Worm (Caenorhabditis elegans) whole organism, early embryonic: ENCODE results near the gene B0244.5.

ENCODE experiments used
- B0310.2 ChIP-seq: sonication (generic microtip); optimal IDR thresholded peaks from 2 replicates; lab custom pipeline; 2016; ENCODE audit warnings: mild to moderate bottlenecking, missing genetic modification characterization, missing compliant biosample characterization
- F13C5.2 ChIP-seq: sonication (generic microtip); optimal IDR thresholded peaks from 2 replicates; lab custom pipeline; 2017; ENCODE audit warnings: mild to moderate bottlenecking, missing genetic modification characterization, inconsistent platforms, missing compliant biosample characterization
- aly-1 ChIP-seq: sonication (generic microtip); optimal IDR thresholded peaks from 2 replicates; lab custom pipeline; 2016; ENCODE audit warnings: missing genetic modification characterization, missing compliant biosample characterization
- ama-1 ChIP-seq: fragments of 150-350 bp; optimal IDR thresholded peaks from 2 replicates; lab custom pipeline; 2014
- ceh-13 ChIP-seq: fragments of 200-800 bp; sonication (Bioruptor generic); optimal IDR thresholded peaks from 2 replicates; lab custom pipeline; 2018; ENCODE audit warnings: mild to moderate bottlenecking, missing genetic modification characterization, missing compliant biosample characterization
- ceh-36 ChIP-seq: sonication (generic microtip); optimal IDR thresholded peaks from 2 replicates; lab custom pipeline; 2016; ENCODE audit warnings: missing genetic modification characterization, inconsistent platforms, missing compliant biosample characterization
- ets-7 ChIP-seq: sonication (generic microtip); optimal IDR thresholded peaks from 2 replicates; lab custom pipeline; 2016; ENCODE audit warnings: missing genotype, missing genetic modification characterization, missing compliant biosample characterization
- flt-1 ChIP-seq: fragments of 200-800 bp; sonication (Bioruptor generic); IDR thresholded peaks from 2 replicates; pipeline ENCODE4 v1.3.6; 2022; ENCODE audit warnings: missing genetic modification characterization, missing compliant biosample characterization
- hmbx-1 ChIP-seq: sonication (generic microtip); optimal IDR thresholded peaks from 2 replicates; lab custom pipeline; 2016; ENCODE audit warnings: mild to moderate bottlenecking, missing genetic modification characterization, missing compliant biosample characterization
- hmg-4 ChIP-seq: fragments of 200-800 bp; sonication (Bioruptor generic); optimal IDR thresholded peaks from 2 replicates; lab custom pipeline; 2018; ENCODE audit warnings: mild to moderate bottlenecking, missing genetic modification characterization, missing compliant biosample characterization
- hnd-1 ChIP-seq: sonication (generic microtip); optimal IDR thresholded peaks from 2 replicates; lab custom pipeline; 2016; ENCODE audit warnings: missing genetic modification characterization, missing compliant biosample characterization
- pes-1 ChIP-seq: fragments of 200-800 bp; sonication (Bioruptor generic); IDR thresholded peaks from 2 replicates; pipeline ENCODE4 v1.3.6; 2022; ENCODE audit warnings: missing genetic modification reagents, missing genetic modification characterization, missing compliant biosample characterization
- scrt-1 ChIP-seq: fragments of 200-800 bp; sonication (Bioruptor generic); IDR thresholded peaks from 2 replicates; pipeline ENCODE4 v1.3.6; 2022; ENCODE audit warnings: missing genetic modification characterization, missing compliant biosample characterization
- sea-1 ChIP-seq: fragments of 200-800 bp; sonication (Bioruptor generic); conservative IDR thresholded peaks from 2 replicates; pipeline ENCODE4 v1.3.6; 2022; ENCODE audit warnings: missing genetic modification characterization, missing compliant biosample characterization
- tbx-11 ChIP-seq: fragments of 200-800 bp; sonication (Bioruptor generic); IDR thresholded peaks from 2 replicates; pipeline ENCODE4 v1.3.6; 2022; ENCODE audit warnings: missing genetic modification characterization, missing compliant biosample characterization
- tbx-37 ChIP-seq: fragments of 200-800 bp; sonication (Bioruptor generic); conservative IDR thresholded peaks from 2 replicates; pipeline ENCODE4 v1.3.6; 2022; ENCODE audit warnings: missing genetic modification reagents, missing genetic modification characterization, missing compliant biosample characterization
- tra-4 ChIP-seq: sonication (generic microtip); optimal IDR thresholded peaks from 2 replicates; lab custom pipeline; 2017; ENCODE audit warnings: missing genetic modification characterization, missing compliant biosample characterization

B0244.5 gene

ce11 chrIII:5721888-5722287, 22.8 kb upstream of the B0244.5 start:
- TF ChIP-seq hnd-1 (tag; lab: Kevin White, UChicago) (no peak), tbx-37 (GFP tag; lab: Robert Waterston, UW) (peak; percentile 12; the same call in 1 of the 2 replicates), hmg-4 (GFP tag; lab: Kevin White, UChicago) (peak; percentile 21)

ce11 chrIII:5722550-5722949, 22.1 kb upstream of the B0244.5 start, which contains the start of gene wrm-1:
Gene wrm-1, plus strand, starts transcription at chrIII:5722850.
- no peak for TF ChIP-seq ama-1 (lab: Kevin White, UChicago)
- no peak for TF ChIP-seq hmbx-1 (tag; lab: Kevin White, UChicago)
- no peak for TF ChIP-seq flt-1
- no peak for TF ChIP-seq aly-1 (tag; lab: Kevin White, UChicago)
- no peak for TF ChIP-seq ceh-13
- TF ChIP-seq hmg-4 (GFP tag; lab: Kevin White, UChicago), result no peak
- no peak for TF ChIP-seq ets-7 (tag; lab: Kevin White, UChicago)

DNA sequence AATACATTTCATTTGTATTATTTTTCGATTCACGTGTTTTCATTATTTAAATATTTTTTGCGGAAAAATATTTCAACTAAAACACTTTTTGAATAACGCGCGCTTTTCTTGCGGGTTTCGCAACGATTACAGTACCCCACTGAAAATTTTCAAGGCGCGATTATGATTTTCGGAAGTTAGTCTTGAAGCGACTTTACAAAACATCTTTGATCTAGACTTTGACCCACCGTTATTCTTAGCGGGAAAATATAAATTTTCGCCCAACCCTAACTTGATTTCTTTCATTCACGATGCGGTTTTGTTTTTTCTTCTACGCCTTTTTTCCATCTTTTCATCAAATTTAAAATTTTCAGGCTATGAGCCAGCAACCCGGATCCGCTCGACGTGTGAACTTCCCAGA, 16.9 kb upstream of the B0244.5 start, which contains the start of gene egg-1:
Gene egg-1 (plus strand): TSS at position 354 of the 400 bp plus-strand sequence.
- no peak for TF ChIP-seq B0310.2 (tag; lab: Kevin White, UChicago)
- TF ChIP-seq tbx-37 (GFP tag; lab: Robert Waterston, UW), result no peak
- TF ChIP-seq hmg-4 (GFP tag; lab: Kevin White, UChicago), result no peak
- TF ChIP-seq pes-1 (GFP tag; lab: Robert Waterston, UW), result no peak

DNA sequence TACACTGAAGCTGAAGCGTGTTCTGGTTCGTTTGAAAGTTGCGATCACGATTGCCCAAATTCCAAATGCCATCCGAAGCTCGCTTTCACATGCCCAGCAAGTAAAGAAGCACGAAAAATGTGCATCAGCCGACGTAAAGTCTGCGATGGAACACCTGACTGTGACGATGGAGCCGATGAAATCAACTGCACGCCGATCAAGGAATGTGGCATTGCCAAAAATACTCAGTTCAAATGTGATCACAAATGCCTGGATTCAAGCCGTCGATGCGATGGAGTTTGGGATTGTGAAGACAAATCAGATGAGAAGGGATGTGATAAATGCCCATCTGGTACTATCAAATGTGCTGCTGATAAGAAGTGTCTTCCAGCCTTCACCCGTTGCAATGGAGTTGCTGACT, 15.3 kb upstream of the B0244.5 start:
- TF ChIP-seq hnd-1 (tag; lab: Kevin White, UChicago) (no peak), hmg-4 (GFP tag; lab: Kevin White, UChicago) (no peak), flt-1 (no peak), pes-1 (GFP tag; lab: Robert Waterston, UW) (no peak), tra-4 (no peak), ets-7 (tag; lab: Kevin White, UChicago) (no peak), sea-1 (no peak), aly-1 (tag; lab: Kevin White, UChicago) (no peak), ama-1 (lab: Kevin White, UChicago) (no peak), scrt-1 (GFP tag; lab: Robert Waterston, UW) (no peak)

- no peak for TF ChIP-seq ceh-13
- no peak for TF ChIP-seq pes-1 (GFP tag; lab: Robert Waterston, UW)
- no peak for TF ChIP-seq B0310.2 (tag; lab: Kevin White, UChicago)
- TF ChIP-seq tra-4, result no peak
- no peak for TF ChIP-seq ets-7 (tag; lab: Kevin White, UChicago)
Measured at ce11 chrIII:5730041-5730440, 14.6 kb upstream of the B0244.5 start.

DNA sequence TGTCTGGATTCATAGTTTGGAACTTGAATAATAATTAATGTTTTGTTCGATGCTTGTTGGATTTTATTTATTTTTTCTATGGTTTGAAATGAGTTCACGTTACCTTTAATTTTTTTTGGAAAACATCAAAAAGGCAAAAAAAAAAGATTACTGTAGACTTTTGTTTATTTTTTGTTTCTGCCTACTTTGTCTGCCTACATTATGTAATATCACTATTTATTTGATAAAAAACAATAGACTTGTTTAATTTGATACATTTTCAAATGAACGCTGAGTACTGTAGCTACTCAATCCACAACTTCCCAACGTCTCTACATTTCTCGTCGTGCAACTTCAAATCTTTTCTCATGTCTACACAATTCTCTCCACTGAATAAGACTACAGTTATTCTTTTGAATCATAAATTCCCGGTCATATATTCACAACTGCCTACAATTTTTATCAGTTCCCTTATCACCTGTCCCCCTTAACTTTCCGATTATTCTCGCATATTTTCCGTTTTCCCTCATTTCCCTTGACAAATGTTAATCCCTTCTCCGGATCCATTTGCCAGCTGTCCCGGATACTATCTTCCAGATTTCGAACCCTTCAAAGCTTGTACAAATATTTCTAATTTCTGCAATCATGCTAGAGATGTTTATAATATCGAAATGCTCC, 13.6 kb upstream of the B0244.5 start, which contains the start of the genes B0244.9 and B0244.7:
Gene B0244.9 (minus strand): TSS at position 51 of the 657 bp plus-strand sequence.
Gene B0244.7 (plus strand): TSS at position 522 of the 657 bp plus-strand sequence.
- TF ChIP-seq aly-1 (tag; lab: Kevin White, UChicago), result no peak

DNA sequence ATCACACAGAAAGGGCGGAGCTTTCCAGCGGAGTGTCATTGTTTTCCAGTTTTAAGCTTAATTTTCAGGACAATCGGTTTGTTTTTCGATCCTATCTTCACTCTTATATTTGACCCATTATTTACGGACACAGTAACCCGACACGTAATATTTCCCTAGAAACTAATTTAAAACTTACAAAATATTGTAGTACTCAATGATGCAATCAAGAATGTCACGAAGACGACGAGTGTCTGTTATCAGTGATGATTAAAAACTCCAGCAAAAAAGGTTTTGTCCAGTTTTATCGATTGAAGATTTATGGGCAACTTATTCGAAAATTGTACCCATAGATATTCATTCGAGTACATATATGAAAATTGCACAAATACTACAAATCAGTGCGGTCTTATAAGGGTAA, 11.8 kb upstream of the B0244.5 start, which contains the start of gene B0244.17:
Gene B0244.17 (plus strand): TSS at position 301 of the 400 bp plus-strand sequence.
- TF ChIP-seq flt-1 (no peak), scrt-1 (GFP tag; lab: Robert Waterston, UW) (no peak), sea-1 (no peak), tra-4 (no peak), ama-1 (lab: Kevin White, UChicago) (no peak), hmg-4 (GFP tag; lab: Kevin White, UChicago) (no peak), tbx-11 (GFP tag; lab: Robert Waterston, UW) (no peak)

DNA sequence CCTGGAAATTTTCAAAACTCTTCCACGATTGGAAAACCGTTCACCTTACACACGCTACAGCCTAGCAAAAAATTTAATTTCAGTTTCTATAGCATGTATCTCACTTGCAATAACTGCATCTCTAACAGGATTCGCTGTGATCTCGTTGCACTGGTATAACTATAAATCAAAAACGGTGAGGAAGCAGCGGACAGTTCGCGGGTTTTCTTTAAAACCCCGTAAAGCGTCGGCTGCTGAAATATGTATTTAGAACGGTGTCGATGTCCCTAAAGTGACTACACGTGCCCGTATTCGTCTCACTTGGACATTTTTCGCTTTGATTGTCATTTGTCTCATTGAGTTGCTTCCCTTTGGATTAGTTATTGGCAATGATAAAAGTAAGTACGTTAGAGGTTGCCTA, 10.4 kb upstream of the B0244.5 start:
- TF ChIP-seq scrt-1 (GFP tag; lab: Robert Waterston, UW) (no peak), flt-1 (no peak), hmg-4 (GFP tag; lab: Kevin White, UChicago) (no peak), hmbx-1 (tag; lab: Kevin White, UChicago) (no peak), F13C5.2 (no peak), pes-1 (GFP tag; lab: Robert Waterston, UW) (no peak), ceh-36 (tag; lab: Kevin White, UChicago) (no peak), ceh-13 (no peak)

- TF ChIP-seq tbx-11 (GFP tag; lab: Robert Waterston, UW), result no peak
- no peak for TF ChIP-seq hmg-4 (GFP tag; lab: Kevin White, UChicago)
- no peak for TF ChIP-seq ama-1 (lab: Kevin White, UChicago)
- no peak for TF ChIP-seq scrt-1 (GFP tag; lab: Robert Waterston, UW)
- TF ChIP-seq tbx-37 (GFP tag; lab: Robert Waterston, UW), result no peak
- no peak for TF ChIP-seq flt-1
- TF ChIP-seq sea-1, result no peak
Measured at ce11 chrIII:5734905-5735304, 9.8 kb upstream of the B0244.5 start, which contains the start of gene B0244.10. Gene B0244.10, plus strand, starts transcription at chrIII:5735158.
